Fruit fly (Drosophila melanogaster) whole organism, pupa: ENCODE measurements around the gene lili.

Source experiments
- CG10348 ChIP-seq: fragments of 200-800 bp; sonication (Bioruptor generic); IDR thresholded peaks from 2 replicates; pipeline ENCODE4 v1.3.6; 2022; ENCODE audit warnings: missing biosample characterization, missing genetic modification characterization
- CG12605 ChIP-seq: fragments of 200-800 bp; sonication (Bioruptor generic); IDR thresholded peaks from 2 replicates; pipeline ENCODE4 v1.3.6; 2022; ENCODE audit warnings: missing biosample characterization, missing genetic modification characterization
- CG13204 ChIP-seq: fragments of 200-800 bp; sonication (Bioruptor generic); optimal IDR thresholded peaks from 2 replicates; lab custom pipeline; 2018; ENCODE audit warnings: missing biosample characterization, mild to moderate bottlenecking, missing genetic modification characterization, moderate library complexity
- CG14655 ChIP-seq: fragments of 200-800 bp; sonication (Bioruptor generic); optimal IDR thresholded peaks from 3 replicates; lab custom pipeline; 2017; ENCODE audit warnings: mild to moderate bottlenecking, missing biosample characterization, missing genetic modification reagents, missing genetic modification characterization
- CG15710 ChIP-seq: fragments of 200-800 bp; sonication (Bioruptor generic); optimal IDR thresholded peaks from 2 replicates; lab custom pipeline; 2018; ENCODE audit warnings: missing biosample characterization, mild to moderate bottlenecking, missing genetic modification characterization, moderate library complexity
- CG17806 ChIP-seq: fragments of 200-800 bp; sonication (Bioruptor generic); optimal IDR thresholded peaks from 2 replicates; lab custom pipeline; 2018; ENCODE audit warnings: missing biosample characterization, mild to moderate bottlenecking, missing genetic modification characterization, moderate library complexity
- CG32121 ChIP-seq: fragments of 200-800 bp; sonication (Bioruptor generic); IDR thresholded peaks from 2 replicates; pipeline ENCODE4 v1.3.6; 2022; ENCODE audit warnings: missing biosample characterization, missing genetic modification characterization
- CG34367 ChIP-seq: fragments of 200-800 bp; sonication (Bioruptor generic); optimal IDR thresholded peaks from 2 replicates; lab custom pipeline; 2018; ENCODE audit warnings: missing biosample characterization, mild to moderate bottlenecking, missing genetic modification characterization
- CG4496 ChIP-seq: fragments of 200-800 bp; sonication (Bioruptor generic); IDR thresholded peaks from 3 replicates; pipeline ENCODE4 v1.3.6; 2022; ENCODE audit warnings: missing biosample characterization, missing genetic modification characterization
- CG8159 ChIP-seq: fragments of 200-800 bp; sonication (Bioruptor generic); optimal IDR thresholded peaks from 3 replicates; lab custom pipeline; 2018; ENCODE audit warnings: missing biosample characterization, mild to moderate bottlenecking, missing genetic modification characterization, moderate library complexity
- CG8301 ChIP-seq: fragments of 200-800 bp; sonication (Bioruptor generic); optimal IDR thresholded peaks from 2 replicates; lab custom pipeline; 2018; ENCODE audit warnings: missing biosample characterization, mild to moderate bottlenecking, missing genetic modification characterization
- CG9948 ChIP-seq: fragments of 200-800 bp; sonication (Bioruptor generic); optimal IDR thresholded peaks from 2 replicates; lab custom pipeline; 2018; ENCODE audit warnings: missing biosample characterization, mild to moderate bottlenecking, missing genetic modification characterization, moderate library complexity
- D1 ChIP-seq: fragments of 200-800 bp; sonication (Bioruptor generic); optimal IDR thresholded peaks from 2 replicates; lab custom pipeline; 2018; ENCODE audit warnings: missing biosample characterization, mild to moderate bottlenecking, missing genetic modification characterization, moderate library complexity
- Ets98B ChIP-seq: fragments of 200-800 bp; sonication (Bioruptor generic); IDR thresholded peaks from 2 replicates; pipeline ENCODE4 v1.3.6; 2022; ENCODE audit warnings: missing biosample characterization, missing genetic modification characterization
- Pif1A ChIP-seq: fragments of 200-800 bp; sonication (Bioruptor generic); optimal IDR thresholded peaks from 3 replicates; lab custom pipeline; 2016; ENCODE audit warnings: missing biosample characterization, missing genetic modification characterization
- Pif1B ChIP-seq: fragments of 200-800 bp; sonication (Bioruptor generic); optimal IDR thresholded peaks from 3 replicates; lab custom pipeline; 2016; ENCODE audit warnings: missing biosample characterization, missing genetic modification characterization
- Snoo ChIP-seq: fragments of 200-800 bp; sonication (Bioruptor generic); optimal IDR thresholded peaks from 3 replicates; lab custom pipeline; 2017; ENCODE audit warnings: missing biosample characterization, mild to moderate bottlenecking, missing genetic modification characterization, inconsistent platforms
- fd96Ca ChIP-seq: fragments of 200-800 bp; sonication (Bioruptor generic); IDR thresholded peaks from 3 replicates; pipeline ENCODE4 v1.3.6; 2022; ENCODE audit warnings: missing biosample characterization, missing genetic modification characterization
- gl ChIP-seq: fragments of 200-800 bp; sonication (Bioruptor generic); optimal IDR thresholded peaks from 2 replicates; lab custom pipeline; 2018; ENCODE audit warnings: missing biosample characterization, mild to moderate bottlenecking, missing genetic modification characterization
- rn ChIP-seq: fragments of 200-800 bp; sonication (Bioruptor generic); IDR thresholded peaks from 2 replicates; pipeline ENCODE4 v1.3.6; 2022; ENCODE audit warnings: missing biosample characterization, missing genetic modification characterization

lili gene

dm6 chr3R:24841063-24841462 is 27.3 kb upstream of the lili start, which contains the start of gene CG33658:
CG33658 (minus strand) TSS chr3R:24841163.
- no peak for TF ChIP-seq D1 (tag; lab: Kevin White, UChicago)
- no peak for TF ChIP-seq Pif1A (GFP tag; lab: Kevin White, UChicago)
- no peak for TF ChIP-seq fd96Ca
- TF ChIP-seq rn: no peak
- TF ChIP-seq CG32121 (GFP tag; lab: Robert Waterston, UW): no peak
- TF ChIP-seq CG17806 (tag; lab: Kevin White, UChicago): no peak

- TF ChIP-seq rn (0 out of 2 replicates have a peak, but pooled peaks have one; percentile 13), CG10348 (GFP tag; lab: Robert Waterston, UW) (no peak)
These were observed 19.8 kb upstream of the lili start, which contains the start of gene sosie for dm6 chr3R:24833652-24834051. sosie (plus strand) TSS chr3R:24833952.

- TF ChIP-seq CG14655 (GFP tag; lab: Kevin White, UChicago) (no peak), CG13204 (GFP tag; lab: Kevin White, UChicago) (no peak), CG32121 (GFP tag; lab: Robert Waterston, UW) (peak; percentile 14; the same call in 1 of the 2 replicates), CG4496 (GFP tag; lab: Robert Waterston, UW) (peak; percentile 52; the same call in 1 of the 3 replicates), CG8159 (no peak)
These were observed 16.1 kb upstream of the lili start, which contains the start of the genes Kaz and CG43273 for dm6 chr3R:24829887-24830351. Kaz (minus strand) TSS chr3R:24829959. CG43273 (plus strand) TSS chr3R:24830301.

- TF ChIP-seq CG12605 (GFP tag; lab: Robert Waterston, UW): no peak
- TF ChIP-seq CG15710 (tag; lab: Kevin White, UChicago): no peak
- no peak for TF ChIP-seq CG8301 (tag; lab: Kevin White, UChicago)
These were observed 14.4 kb upstream of the lili start, which contains the start of gene RabX4 for dm6 chr3R:24828234-24828633. RabX4 (minus strand) TSS chr3R:24828409.

dm6 chr3R:24825548-24825947 is 11.7 kb upstream of the lili start, which contains the start of gene niki:
niki (minus strand) TSS chr3R:24825648.
- no peak for TF ChIP-seq rn
- TF ChIP-seq CG34367: no peak
- no peak for TF ChIP-seq CG4496 (GFP tag; lab: Robert Waterston, UW)
- TF ChIP-seq D1 (tag; lab: Kevin White, UChicago): no peak
- TF ChIP-seq fd96Ca: no peak
- no peak for TF ChIP-seq CG14655 (GFP tag; lab: Kevin White, UChicago)
- TF ChIP-seq CG32121 (GFP tag; lab: Robert Waterston, UW): no peak
- no peak for TF ChIP-seq Pif1A (GFP tag; lab: Kevin White, UChicago)
- no peak for TF ChIP-seq CG8159
- no peak for TF ChIP-seq CG17806 (tag; lab: Kevin White, UChicago)
- no peak for TF ChIP-seq CG9948
- TF ChIP-seq CG8301 (tag; lab: Kevin White, UChicago): no peak
- TF ChIP-seq CG15710 (tag; lab: Kevin White, UChicago): no peak
- TF ChIP-seq CG12605 (GFP tag; lab: Robert Waterston, UW): no peak
- TF ChIP-seq Snoo (tag; lab: Kevin White, UChicago): no peak
- TF ChIP-seq Pif1B (GFP tag; lab: Kevin White, UChicago): no peak

DNA sequence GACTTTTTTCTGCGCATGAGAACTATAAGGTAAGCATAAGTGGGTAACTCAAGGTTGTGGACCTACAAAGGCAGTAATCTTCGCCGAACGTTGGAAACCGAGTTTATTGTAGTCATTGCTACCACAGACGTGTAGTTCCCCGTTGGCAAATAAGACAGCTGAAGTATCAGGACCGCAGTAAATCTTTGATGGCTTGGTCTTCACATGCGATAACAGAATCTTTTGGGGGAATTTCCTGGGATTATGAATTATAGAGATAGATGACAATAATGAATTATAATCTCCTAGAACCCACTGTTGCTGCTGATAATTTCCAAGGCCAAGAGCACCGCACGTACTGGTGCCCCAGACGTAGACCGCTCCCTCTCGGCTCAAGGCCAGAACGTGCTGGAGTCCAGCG is 9.2 kb upstream of the lili start:
- TF ChIP-seq CG34367 (no peak), CG4496 (GFP tag; lab: Robert Waterston, UW) (no peak), Ets98B (GFP tag; lab: Robert Waterston, UW) (no peak), D1 (tag; lab: Kevin White, UChicago) (no peak), gl (tag; lab: Kevin White, UChicago) (no peak), CG14655 (GFP tag; lab: Kevin White, UChicago) (no peak), CG13204 (GFP tag; lab: Kevin White, UChicago) (no peak), CG8159 (no peak), CG17806 (tag; lab: Kevin White, UChicago) (no peak), fd96Ca (no peak), CG12605 (GFP tag; lab: Robert Waterston, UW) (no peak), CG15710 (tag; lab: Kevin White, UChicago) (no peak), Pif1B (GFP tag; lab: Kevin White, UChicago) (no peak), CG10348 (GFP tag; lab: Robert Waterston, UW) (no peak), Pif1A (GFP tag; lab: Kevin White, UChicago) (no peak), CG32121 (GFP tag; lab: Robert Waterston, UW) (no peak), CG8301 (tag; lab: Kevin White, UChicago) (no peak)

DNA sequence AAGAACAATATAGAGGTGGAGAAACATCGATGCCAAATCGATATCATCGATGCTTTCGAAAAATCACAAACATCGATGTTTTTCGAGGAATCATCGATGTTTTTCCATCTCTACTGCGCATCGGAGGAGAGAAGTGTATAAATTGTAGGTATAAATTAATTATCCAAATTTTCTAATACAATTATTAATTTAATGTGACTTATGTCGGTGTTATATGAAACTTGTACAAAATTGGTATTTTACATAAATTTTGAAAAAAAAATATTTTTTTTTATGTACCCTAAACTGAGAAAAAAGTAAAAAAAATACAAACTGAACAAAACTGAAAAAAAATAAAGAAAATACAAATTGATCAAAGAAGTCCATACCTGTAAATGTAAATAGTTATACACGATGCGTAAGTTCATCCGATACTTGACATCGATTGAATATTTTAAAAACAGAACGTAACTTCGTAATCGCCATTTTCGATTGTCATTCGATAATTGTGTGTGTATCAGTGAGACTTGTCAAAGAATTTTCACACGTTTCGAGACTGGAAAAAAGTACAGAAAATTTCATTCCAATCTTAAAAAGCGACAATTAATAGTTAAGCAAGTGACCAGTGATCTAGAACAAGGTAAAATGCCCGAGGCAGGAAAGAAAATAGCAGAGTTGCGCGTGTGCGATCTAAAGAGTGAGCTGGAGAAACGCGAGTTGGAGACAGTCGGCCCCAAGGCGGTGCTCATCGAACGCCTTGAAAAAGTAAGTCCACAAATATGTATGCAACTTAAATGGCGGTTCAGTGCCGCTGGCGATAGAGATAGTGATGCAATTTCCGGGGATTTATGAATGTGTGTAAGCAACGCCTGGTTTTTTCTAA is 3.4 kb upstream of the lili start, which contains the start of the genes CG5808 and Saf-B:
Gene CG5808 (minus strand): TSS at position 15 of the 862 bp plus-strand sequence.
Gene Saf-B (plus strand): TSS at position 472 of the 862 bp plus-strand sequence.
- TF ChIP-seq CG32121 (GFP tag; lab: Robert Waterston, UW) (0 out of 2 replicates have a peak, but pooled peaks have one; percentile 21), CG10348 (GFP tag; lab: Robert Waterston, UW) (no peak), CG8159 (no peak), CG34367 (no peak), CG8301 (tag; lab: Kevin White, UChicago) (no peak), CG13204 (GFP tag; lab: Kevin White, UChicago) (no peak), CG14655 (GFP tag; lab: Kevin White, UChicago) (no peak), D1 (tag; lab: Kevin White, UChicago) (no peak)
